Fruit fly (Drosophila melanogaster): ENCODE results near the gene lcs.

lcs gene

DNA sequence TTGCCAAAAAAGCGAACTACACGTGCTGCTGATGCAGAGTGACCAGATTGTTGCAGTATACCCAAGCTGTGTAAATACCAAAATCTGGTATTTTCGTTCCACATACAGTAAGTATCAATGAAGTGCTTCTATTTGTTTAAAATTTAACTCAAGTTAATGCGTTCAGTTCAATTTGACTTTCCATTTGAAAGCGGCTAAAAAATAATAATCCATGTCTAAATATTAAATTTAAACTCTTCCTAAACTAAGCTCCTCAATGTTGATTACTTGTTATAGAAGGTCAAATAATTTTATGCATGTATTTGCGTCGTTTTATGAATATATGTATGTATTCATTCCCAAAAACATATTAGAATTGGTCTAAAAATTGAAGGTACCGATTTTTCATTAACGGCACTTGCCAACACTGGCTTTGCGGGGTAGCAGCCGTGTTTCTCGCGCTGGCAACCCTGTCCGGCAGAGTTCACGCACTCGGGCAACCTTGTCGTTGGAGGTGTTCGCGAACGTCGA, 47.3 kb downstream of the lcs start, which contains the start of the genes peng and sol (continued):
- TF ChIP-seq cg (GFP tag; optimal IDR thresholded peaks at IDR 0.05) (no peak), ttk (GFP tag; IDR thresholded peaks at IDR 0.05) (no peak), CG15696 (tag; optimal IDR thresholded peaks at IDR 0.05) (peak; percentile 60), yki (optimal IDR thresholded peaks at IDR 0.05) (no peak), CG43689 (GFP tag; IDR thresholded peaks at IDR 0.05) (no peak), Hsf (GFP tag; optimal IDR thresholded peaks at IDR 0.05) (peak; percentile 88), gro (GFP tag; optimal IDR thresholded peaks at IDR 0.05) (peak; percentile 58), CG6854 (GFP tag; optimal IDR thresholded peaks at IDR 0.05) (peak; percentile 38), cas (GFP tag; IDR thresholded peaks at IDR 0.05) (no peak), pb (GFP tag; optimal IDR thresholded peaks at IDR 0.05) (no peak), shn (GFP tag; optimal IDR thresholded peaks at IDR 0.05) (peak; percentile 71), CG6683 (GFP tag; optimal IDR thresholded peaks at IDR 0.05) (peak; percentile 36), CG15011 (GFP tag; optimal IDR thresholded peaks at IDR 0.05) (no peak), bab2 (GFP tag; optimal IDR thresholded peaks at IDR 0.05) (peak; percentile 78), Ravus (GFP tag; IDR thresholded peaks at IDR 0.05) (no peak), Gsc (GFP tag; IDR thresholded peaks at IDR 0.05) (no peak), CG11504 (tag; optimal IDR thresholded peaks at IDR 0.05) (no peak), chif (GFP tag; optimal IDR thresholded peaks at IDR 0.05) (peak; percentile 61 to 74), onecut (GFP tag; IDR thresholded peaks at IDR 0.05) (0 out of 2 replicates have a peak, but pooled peaks have one; percentile 24), chm (GFP tag; IDR thresholded peaks at IDR 0.05) (no peak), CG16815 (GFP tag; optimal IDR thresholded peaks at IDR 0.05) (peak; percentile 77), CG10321 (GFP tag; IDR thresholded peaks at IDR 0.05) (no peak), Optix (GFP tag; IDR thresholded peaks at IDR 0.05) (no peak), CG4360 (GFP tag; IDR thresholded peaks at IDR 0.05) (no peak), ab (GFP tag; optimal IDR thresholded peaks at IDR 0.05) (peak; percentile 15), CG34376 (GFP tag; optimal IDR thresholded peaks at IDR 0.05) (peak; percentile 47), Mes4 (GFP tag; optimal IDR thresholded peaks at IDR 0.05) (peak; percentile 36), chinmo (GFP tag; IDR thresholded peaks at IDR 0.05; ENCODE audit: partially characterized antibody) (no peak), Ssrp (tag; optimal IDR thresholded peaks at IDR 0.05) (peak; percentile 59), CG12104 (GFP tag; optimal IDR thresholded peaks at IDR 0.05) (peak; percentile 73), sim (GFP tag; IDR thresholded peaks at IDR 0.05) (no peak), sisA (GFP tag; IDR thresholded peaks at IDR 0.05) (peak; percentile 50; the same call in 1 of the 2 replicates), toy (GFP tag; IDR thresholded peaks at IDR 0.05) (no peak), bbx (GFP tag; IDR thresholded peaks at IDR 0.05; ENCODE audit: partially characterized antibody) (0 out of 2 replicates have a peak, but pooled peaks have one; percentile 49), dimm (GFP tag; IDR thresholded peaks at IDR 0.05) (no peak), scrt (GFP tag; optimal IDR thresholded peaks at IDR 0.05) (peak; percentile 27), Hr3 (GFP tag; optimal IDR thresholded peaks at IDR 0.05) (peak; percentile 76), CG7745 (tag; optimal IDR thresholded peaks at IDR 0.05) (no peak), Poxn (GFP tag; IDR thresholded peaks at IDR 0.05) (no peak), Stat92E (GFP tag; optimal IDR thresholded peaks at IDR 0.05) (no peak), salm (tag; optimal IDR thresholded peaks at IDR 0.05) (no peak), Drgx (GFP tag; IDR thresholded peaks at IDR 0.05) (peak; percentile 35; the same call in 1 of the 2 replicates), CG4707 (GFP tag; optimal IDR thresholded peaks at IDR 0.05) (no peak), NK7.1 (GFP tag; optimal IDR thresholded peaks at IDR 0.05) (peak; percentile 32), otp (GFP tag; IDR thresholded peaks at IDR 0.05) (no peak), CG14860 (GFP tag; IDR thresholded peaks at IDR 0.05; ENCODE audit: partially characterized antibody) (no peak), CG31365 (tag; optimal IDR thresholded peaks at IDR 0.05) (no peak), ro (GFP tag; IDR thresholded peaks at IDR 0.05) (no peak), Taf1 (GFP tag; IDR thresholded peaks at IDR 0.05) (no peak), Gug (GFP tag; IDR thresholded peaks at IDR 0.05) (0 out of 4 replicates have a peak, but pooled peaks have one; percentile 22), CG2129 (GFP tag; IDR thresholded peaks at IDR 0.05; ENCODE audit: partially characterized antibody) (no peak)
